Worm (Caenorhabditis elegans) whole organism, mixed stage, embryonic: ENCODE results near the gene suca-1.

Experiments
- ceh-43 ChIP-seq: fragments of 200-800 bp; sonication (Bioruptor generic); optimal IDR thresholded peaks from 2 replicates; lab custom pipeline; 2018; ENCODE audit warnings: mild to moderate bottlenecking, missing genetic modification characterization, moderate library complexity, missing compliant biosample characterization
- flh-1 ChIP-seq: fragments of 200-800 bp; sonication (Bioruptor generic); optimal IDR thresholded peaks from 2 replicates; lab custom pipeline; 2018; ENCODE audit warnings: mild to moderate bottlenecking, missing genetic modification characterization, moderate library complexity, missing compliant biosample characterization
- lin-13 ChIP-seq: fragments of 150-350 bp; optimal IDR thresholded peaks from 2 replicates; lab custom pipeline; 2014; ENCODE audit warnings: missing biosample characterization, missing genetic modification characterization
- nhr-12 ChIP-seq: fragments of 150-350 bp; optimal IDR thresholded peaks from 2 replicates; lab custom pipeline; 2014; ENCODE audit warnings: missing biosample characterization, missing genetic modification characterization
- nhr-237 ChIP-seq: fragments of 150-350 bp; optimal IDR thresholded peaks from 2 replicates; lab custom pipeline; 2014; ENCODE audit warnings: missing biosample characterization, missing genetic modification characterization
- snpc-4 ChIP-seq: fragments of 150-350 bp; optimal IDR thresholded peaks from 2 replicates; lab custom pipeline; 2014; ENCODE audit warnings: missing biosample characterization, missing genetic modification characterization

- TF ChIP-seq nhr-237 = no peak
- no peak for TF ChIP-seq snpc-4 (tag; lab: Kevin White, UChicago)
- no peak for TF ChIP-seq ceh-43 (GFP tag; lab: Kevin White, UChicago)
- no peak for TF ChIP-seq flh-1 (GFP tag; lab: Kevin White, UChicago)
- no peak for TF ChIP-seq lin-13
- TF ChIP-seq nhr-12 (tag; lab: Kevin White, UChicago) = no peak
These were observed 16.7 kb downstream of the suca-1 start, which contains the start of gene T21E8.7 for ce11 chrX:10883203-10883602.
